Fruit fly (Drosophila melanogaster): Measurements from ENCODE around the gene RnrL.

The RnrL gene

dm6 chr2L:10276846-10277245, 50.9 kb downstream of the RnrL start (continued):
- TF ChIP-seq ftz-f1 (GFP tag; optimal IDR thresholded peaks at IDR 0.05) (no peak), NC2β (GFP tag; optimal IDR thresholded peaks at IDR 0.05) (peak; percentile 50), CG12155 (GFP tag; optimal IDR thresholded peaks at IDR 0.05) (no peak), NfI (GFP tag; optimal IDR thresholded peaks at IDR 0.05) (no peak), CG16813 (GFP tag; IDR thresholded peaks at IDR 0.05; ENCODE audit: partially characterized antibody) (no peak), Atf-2 (GFP tag; optimal IDR thresholded peaks at IDR 0.05) (no peak), MTF-1 (GFP tag; optimal IDR thresholded peaks at IDR 0.05; ENCODE audit: borderline replicate concordance) (no peak), CG3163 (GFP tag; optimal IDR thresholded peaks at IDR 0.05) (no peak), CG14014 (GFP tag; IDR thresholded peaks at IDR 0.05) (peak; percentile 28; the same call in 1 of the 2 replicates), sd (tag; optimal IDR thresholded peaks at IDR 0.05) (no peak), C15 (GFP tag; IDR thresholded peaks at IDR 0.05) (no peak), fu2 (GFP tag; optimal IDR thresholded peaks at IDR 0.05) (no peak), sqz (GFP tag; optimal IDR thresholded peaks at IDR 0.05) (no peak), ind (GFP tag; optimal IDR thresholded peaks at IDR 0.05) (peak; percentile 7), Mes4 (GFP tag; optimal IDR thresholded peaks at IDR 0.05) (peak; percentile 1), trh (GFP tag; optimal IDR thresholded peaks at IDR 0.05) (no peak), CG18011 (GFP tag; optimal IDR thresholded peaks at IDR 0.05) (peak; percentile 10), Drgx (GFP tag; IDR thresholded peaks at IDR 0.05) (peak; percentile 63), Xbp1 (GFP tag; optimal IDR thresholded peaks at IDR 0.05) (peak; percentile 39), Trl (optimal IDR thresholded peaks at IDR 0.05) (no peak), Trl (GFP tag; optimal IDR thresholded peaks at IDR 0.05) (peak; percentile 20), Ptx1 (GFP tag; IDR thresholded peaks at IDR 0.05) (peak; percentile 40; the same call in 1 of the 2 replicates), CG8944 (GFP tag; optimal IDR thresholded peaks at IDR 0.05) (peak; percentile 4), dpn (GFP tag; optimal IDR thresholded peaks at IDR 0.05) (peak; percentile 5 to 22), aop (GFP tag; IDR thresholded peaks at IDR 0.05) (no peak), CG1603 (tag; optimal IDR thresholded peaks at IDR 0.05) (peak; percentile 65), phol (tag; optimal IDR thresholded peaks at IDR 0.05) (peak; percentile 28), CG2129 (GFP tag; IDR thresholded peaks at IDR 0.05; ENCODE audit: partially characterized antibody) (no peak), gro (GFP tag; optimal IDR thresholded peaks at IDR 0.05) (no peak), seq (GFP tag; IDR thresholded peaks at IDR 0.05) (no peak), p53 (GFP tag; optimal IDR thresholded peaks at IDR 0.05) (peak; percentile 11), CG31441 (GFP tag; IDR thresholded peaks at IDR 0.05) (no peak), shn (GFP tag; optimal IDR thresholded peaks at IDR 0.05) (peak; percentile 10), Dbx (GFP tag; IDR thresholded peaks at IDR 0.05) (no peak), CG17186 (GFP tag; optimal IDR thresholded peaks at IDR 0.05) (no peak), ttk (GFP tag; IDR thresholded peaks at IDR 0.05) (no peak), org-1 (GFP tag; optimal IDR thresholded peaks at IDR 0.05) (no peak), CG43689 (GFP tag; IDR thresholded peaks at IDR 0.05) (no peak), lov (optimal IDR thresholded peaks at IDR 0.05) (no peak), lov (GFP tag; IDR thresholded peaks at IDR 0.05) (0 out of 3 replicates have a peak, but pooled peaks have one; percentile 21), E2f1 (GFP tag; IDR thresholded peaks at IDR 0.05) (peak; percentile 38; the same call in 1 of the 2 replicates), CG1792 (GFP tag; optimal IDR thresholded peaks at IDR 0.05) (peak; percentile 15), HHEX (GFP tag; optimal IDR thresholded peaks at IDR 0.05) (no peak), CG3838 (GFP tag; optimal IDR thresholded peaks at IDR 0.05) (no peak), prd (optimal IDR thresholded peaks at IDR 0.05) (no peak), prd (GFP tag; IDR thresholded peaks at IDR 0.05) (no peak; the same call in 2 of the 3 replicates), caup (GFP tag; optimal IDR thresholded peaks at IDR 0.05; ENCODE audit: severe bottlenecking) (no peak), btn (GFP tag; optimal IDR thresholded peaks at IDR 0.05) (peak; percentile 17), CG10462 (GFP tag; optimal IDR thresholded peaks at IDR 0.05) (no peak), fd3F (GFP tag; optimal IDR thresholded peaks at IDR 0.05) (no peak), cato (GFP tag; optimal IDR thresholded peaks at IDR 0.05; ENCODE audit: borderline replicate concordance) (no peak)

All from whole organism, embryonic.